Worm (Caenorhabditis elegans): ENCODE data around the gene die-1.

The die-1 gene

ce11 chrII:10067817-10068216 lies at the start of gene die-1:
TSS of gene die-1 (minus strand) at chrII:10067917.
- TF ChIP-seq ceh-13 (GFP tag; optimal IDR thresholded peaks at IDR 0.05) (no peak), ets-7 (tag; optimal IDR thresholded peaks at IDR 0.05) (no peak), hmbx-1 (tag; optimal IDR thresholded peaks at IDR 0.05) (no peak), pes-1 (GFP tag; IDR thresholded peaks at IDR 0.05) (no peak), flt-1 (GFP tag; IDR thresholded peaks at IDR 0.05) (no peak), ceh-36 (tag; optimal IDR thresholded peaks at IDR 0.05) (no peak), hnd-1 (tag; optimal IDR thresholded peaks at IDR 0.05) (no peak), aly-1 (tag; optimal IDR thresholded peaks at IDR 0.05) (no peak), ama-1 (optimal IDR thresholded peaks at IDR 0.05) (no peak), hmg-4 (GFP tag; optimal IDR thresholded peaks at IDR 0.05) (no peak), B0310.2 (tag; optimal IDR thresholded peaks at IDR 0.05) (no peak), tbx-11 (GFP tag; IDR thresholded peaks at IDR 0.05) (no peak)

- no peak for TF ChIP-seq pes-1 (GFP tag; IDR thresholded peaks at IDR 0.05)
- TF ChIP-seq tbx-11 (GFP tag; IDR thresholded peaks at IDR 0.05), result no peak
- TF ChIP-seq aly-1 (tag; optimal IDR thresholded peaks at IDR 0.05), result no peak
- no peak for TF ChIP-seq ama-1 (optimal IDR thresholded peaks at IDR 0.05)
- TF ChIP-seq B0310.2 (tag; optimal IDR thresholded peaks at IDR 0.05), result no peak
- no peak for TF ChIP-seq tra-4 (tag; optimal IDR thresholded peaks at IDR 0.05)
These were observed 49.0 kb upstream of the die-1 start for ce11 chrII:10116690-10117089.

- no peak for TF ChIP-seq hmbx-1 (tag; optimal IDR thresholded peaks at IDR 0.05)
- TF ChIP-seq ets-7 (tag; optimal IDR thresholded peaks at IDR 0.05), result no peak
- no peak for TF ChIP-seq ceh-36 (tag; optimal IDR thresholded peaks at IDR 0.05)
- TF ChIP-seq pes-1 (GFP tag; IDR thresholded peaks at IDR 0.05), result no peak
- no peak for TF ChIP-seq flt-1 (GFP tag; IDR thresholded peaks at IDR 0.05)
- no peak for TF ChIP-seq F13C5.2 (tag; optimal IDR thresholded peaks at IDR 0.05)
- no peak for TF ChIP-seq ceh-13 (GFP tag; optimal IDR thresholded peaks at IDR 0.05)
- TF ChIP-seq hnd-1 (tag; optimal IDR thresholded peaks at IDR 0.05), result no peak
- TF ChIP-seq tra-4 (tag; optimal IDR thresholded peaks at IDR 0.05), result no peak
- TF ChIP-seq ama-1 (optimal IDR thresholded peaks at IDR 0.05), result no peak
- no peak for TF ChIP-seq tbx-11 (GFP tag; IDR thresholded peaks at IDR 0.05)
- no peak for TF ChIP-seq sea-1 (GFP tag; conservative IDR thresholded peaks at IDR 0.05)
- no peak for TF ChIP-seq hmg-4 (GFP tag; optimal IDR thresholded peaks at IDR 0.05)
- TF ChIP-seq tbx-37 (GFP tag; conservative IDR thresholded peaks at IDR 0.05), result no peak
These were observed 40.7 kb upstream of the die-1 start, which contains the start of the genes ZK945.7 and ZK945.8 for ce11 chrII:10108377-10108776. TSS of gene ZK945.7 (minus strand) at chrII:10108477. TSS of gene ZK945.8 (plus strand) at chrII:10108651.

ce11 chrII:10106870-10107269 lies 39.2 kb upstream of the die-1 start, which contains the start of gene ZK945.6:
TSS of gene ZK945.6 (minus strand) at chrII:10106970.
- TF ChIP-seq tbx-37 (GFP tag; conservative IDR thresholded peaks at IDR 0.05) (no peak), hmbx-1 (tag; optimal IDR thresholded peaks at IDR 0.05) (no peak), aly-1 (tag; optimal IDR thresholded peaks at IDR 0.05) (no peak), ceh-36 (tag; optimal IDR thresholded peaks at IDR 0.05) (no peak), F13C5.2 (tag; optimal IDR thresholded peaks at IDR 0.05) (no peak), hmg-4 (GFP tag; optimal IDR thresholded peaks at IDR 0.05) (no peak), tra-4 (tag; optimal IDR thresholded peaks at IDR 0.05) (no peak), hnd-1 (tag; optimal IDR thresholded peaks at IDR 0.05) (no peak), flt-1 (GFP tag; IDR thresholded peaks at IDR 0.05) (no peak), scrt-1 (GFP tag; IDR thresholded peaks at IDR 0.05) (no peak), ceh-13 (GFP tag; optimal IDR thresholded peaks at IDR 0.05) (no peak), ets-7 (tag; optimal IDR thresholded peaks at IDR 0.05) (no peak), pes-1 (GFP tag; IDR thresholded peaks at IDR 0.05) (no peak), sea-1 (GFP tag; conservative IDR thresholded peaks at IDR 0.05) (no peak)

ce11 chrII:10105604-10106003 lies 37.9 kb upstream of the die-1 start, which contains the start of gene ZK945.4:
TSS of gene ZK945.4 (minus strand) at chrII:10105704.
- TF ChIP-seq hnd-1 (tag; optimal IDR thresholded peaks at IDR 0.05) (no peak), flt-1 (GFP tag; IDR thresholded peaks at IDR 0.05) (no peak), ceh-13 (GFP tag; optimal IDR thresholded peaks at IDR 0.05) (no peak), ama-1 (optimal IDR thresholded peaks at IDR 0.05) (no peak), B0310.2 (tag; optimal IDR thresholded peaks at IDR 0.05) (no peak)

- TF ChIP-seq aly-1 (tag; optimal IDR thresholded peaks at IDR 0.05) (no peak), ceh-36 (tag; optimal IDR thresholded peaks at IDR 0.05) (no peak), flt-1 (GFP tag; IDR thresholded peaks at IDR 0.05) (no peak), F13C5.2 (tag; optimal IDR thresholded peaks at IDR 0.05) (no peak), B0310.2 (tag; optimal IDR thresholded peaks at IDR 0.05) (no peak), ceh-13 (GFP tag; optimal IDR thresholded peaks at IDR 0.05) (no peak), tbx-11 (GFP tag; IDR thresholded peaks at IDR 0.05) (no peak), tra-4 (tag; optimal IDR thresholded peaks at IDR 0.05) (no peak), hmbx-1 (tag; optimal IDR thresholded peaks at IDR 0.05) (no peak), scrt-1 (GFP tag; IDR thresholded peaks at IDR 0.05) (no peak), sea-1 (GFP tag; conservative IDR thresholded peaks at IDR 0.05) (no peak), pes-1 (GFP tag; IDR thresholded peaks at IDR 0.05) (no peak), tbx-37 (GFP tag; conservative IDR thresholded peaks at IDR 0.05) (no peak), hmg-4 (GFP tag; optimal IDR thresholded peaks at IDR 0.05) (no peak), ama-1 (optimal IDR thresholded peaks at IDR 0.05) (no peak), ets-7 (tag; optimal IDR thresholded peaks at IDR 0.05) (no peak), hnd-1 (tag; optimal IDR thresholded peaks at IDR 0.05) (no peak)
These were observed 35.5 kb upstream of the die-1 start for ce11 chrII:10103212-10103611.

ce11 chrII:10099804-10100360 lies 32.2 kb upstream of the die-1 start, which contains the start of the genes pas-7 and puf-12:
TSS of gene pas-7 (minus strand) at chrII:10099854.
TSS of gene puf-12 (plus strand) at chrII:10100310.
- TF ChIP-seq pes-1 (GFP tag; IDR thresholded peaks at IDR 0.05) (no peak), scrt-1 (GFP tag; IDR thresholded peaks at IDR 0.05) (no peak), tbx-37 (GFP tag; conservative IDR thresholded peaks at IDR 0.05) (no peak), F13C5.2 (tag; optimal IDR thresholded peaks at IDR 0.05) (no peak)

ce11 chrII:10099072-10099471 lies 31.4 kb upstream of the die-1 start:
- TF ChIP-seq ceh-36 (tag; optimal IDR thresholded peaks at IDR 0.05), result no peak
- no peak for TF ChIP-seq hnd-1 (tag; optimal IDR thresholded peaks at IDR 0.05)
- TF ChIP-seq tra-4 (tag; optimal IDR thresholded peaks at IDR 0.05), result no peak
- no peak for TF ChIP-seq tbx-37 (GFP tag; conservative IDR thresholded peaks at IDR 0.05)
- TF ChIP-seq flt-1 (GFP tag; IDR thresholded peaks at IDR 0.05), result no peak
- no peak for TF ChIP-seq ceh-13 (GFP tag; optimal IDR thresholded peaks at IDR 0.05)
- no peak for TF ChIP-seq scrt-1 (GFP tag; IDR thresholded peaks at IDR 0.05)
- no peak for TF ChIP-seq tbx-11 (GFP tag; IDR thresholded peaks at IDR 0.05)
- TF ChIP-seq hmg-4 (GFP tag; optimal IDR thresholded peaks at IDR 0.05), result no peak
- TF ChIP-seq ama-1 (optimal IDR thresholded peaks at IDR 0.05), result no peak

All from whole organism, early embryonic.